Fruit fly (Drosophila melanogaster): Measurements from ENCODE around the gene rdgA.

rdgA gene

dm6 chrX:8891565-8892276 lies 15.1 kb upstream of the rdgA start (continued):
- TF ChIP-seq zen2 (GFP tag; IDR thresholded peaks at IDR 0.05; ENCODE audit: partially characterized antibody) (no peak), CG4404 (GFP tag; IDR thresholded peaks at IDR 0.05) (no peak), hb (GFP tag; IDR thresholded peaks at IDR 0.05; ENCODE audit: partially characterized antibody) (no peak), gsb-n (tag; optimal IDR thresholded peaks at IDR 0.05) (peak; percentile 47), CG13775 (GFP tag; optimal IDR thresholded peaks at IDR 0.05) (peak; percentile 50), vfl (GFP tag; optimal IDR thresholded peaks at IDR 0.05) (no peak), slbo (GFP tag; IDR thresholded peaks at IDR 0.05) (peak; percentile 77), BtbVII (GFP tag; optimal IDR thresholded peaks at IDR 0.05) (no peak), D19B (GFP tag; optimal IDR thresholded peaks at IDR 0.05) (peak; percentile 97), CG11695 (GFP tag; IDR thresholded peaks at IDR 0.05) (peak; percentile 65), nerfin-2 (GFP tag; IDR thresholded peaks at IDR 0.05; ENCODE audit: partially characterized antibody) (no peak), CG13123 (GFP tag; optimal IDR thresholded peaks at IDR 0.05) (peak; percentile 26), GATAe (GFP tag; conservative IDR thresholded peaks at IDR 0.05) (0 out of 2 replicates have a peak, but pooled peaks have one; percentile 19), pfk (GFP tag; optimal IDR thresholded peaks at IDR 0.05) (peak; percentile 6), CG30403 (GFP tag; optimal IDR thresholded peaks at IDR 0.05) (peak; percentile 77), jumu (GFP tag; optimal IDR thresholded peaks at IDR 0.05) (no peak), Nf-YB (GFP tag; optimal IDR thresholded peaks at IDR 0.05) (peak; percentile 44), ssp (GFP tag; IDR thresholded peaks at IDR 0.05) (peak; percentile 60), CG17361 (GFP tag; IDR thresholded peaks at IDR 0.05) (peak; percentile 75), ab (GFP tag; optimal IDR thresholded peaks at IDR 0.05) (no peak), CG16815 (GFP tag; optimal IDR thresholded peaks at IDR 0.05) (peak; percentile 41), otp (GFP tag; IDR thresholded peaks at IDR 0.05) (peak; percentile 63), CG33557 (GFP tag; optimal IDR thresholded peaks at IDR 0.05) (no peak), Oli (tag; optimal IDR thresholded peaks at IDR 0.05) (peak; percentile 84), CG10959 (GFP tag; IDR thresholded peaks at IDR 0.05) (0 out of 2 replicates have a peak, but pooled peaks have one; percentile 30), Med (GFP tag) (peak; percentile 92), caup (GFP tag; optimal IDR thresholded peaks at IDR 0.05; ENCODE audit: severe bottlenecking) (peak; percentile 58), CG31365 (tag; optimal IDR thresholded peaks at IDR 0.05) (no peak), CG11456 (GFP tag; IDR thresholded peaks at IDR 0.05) (peak; percentile 72; the same call in 2 of the 3 replicates), CG6813 (GFP tag; optimal IDR thresholded peaks at IDR 0.05) (no peak), inv (GFP tag; IDR thresholded peaks at IDR 0.05; ENCODE audit: partially characterized antibody) (no peak), bcd (GFP tag; optimal IDR thresholded peaks at IDR 0.05) (peak; percentile 73), CG15479 (GFP tag; optimal IDR thresholded peaks at IDR 0.05) (peak; percentile 27), ATbp (GFP tag; optimal IDR thresholded peaks at IDR 0.05) (peak; percentile 64), Fer1 (GFP tag; optimal IDR thresholded peaks at IDR 0.05) (peak; percentile 48), CG18262 (tag; optimal IDR thresholded peaks at IDR 0.05) (peak; percentile 77), NFAT (GFP tag; IDR thresholded peaks at IDR 0.05) (peak; percentile 10; the same call in 1 of the 2 replicates), CG7372 (GFP tag; IDR thresholded peaks at IDR 0.05) (peak; percentile 55), CG18764 (GFP tag; optimal IDR thresholded peaks at IDR 0.05) (peak; percentile 41), Lim3 (GFP tag; IDR thresholded peaks at IDR 0.05) (no peak), insv (GFP tag; optimal IDR thresholded peaks at IDR 0.05) (peak in 1 of 2 experiments; percentile 48), D19A (tag; optimal IDR thresholded peaks at IDR 0.05) (peak; percentile 91), CG4424 (GFP tag; optimal IDR thresholded peaks at IDR 0.05) (peak; percentile 63), odd (GFP tag; optimal IDR thresholded peaks at IDR 0.05) (peak; percentile 43), Hmx (GFP tag; optimal IDR thresholded peaks at IDR 0.05) (no peak), zfh2 (GFP tag; optimal IDR thresholded peaks at IDR 0.05) (no peak), CG17568 (GFP tag; optimal IDR thresholded peaks at IDR 0.05) (no peak), CG4730 (GFP tag; IDR thresholded peaks at IDR 0.05) (peak; percentile 73), grn (GFP tag; optimal IDR thresholded peaks at IDR 0.05) (no peak)

Measured in whole organism, embryonic.